Worm (Caenorhabditis elegans) whole organism, young adult: ENCODE measurements around the gene qdpr-1.
A peak's percentile ranks its signal among the peaks of the same experiment; 100 is the strongest.

Source experiments
- ama-1 ChIP-seq, 3 experiments: fragments of 150-350 bp in 1 of 3; sonication (generic microtip) in 2 of 3; optimal IDR thresholded peaks; 2 replicates each; lab custom pipeline; 2014 to 2018; ENCODE audit warnings: missing biosample characterization in 2 of 3, missing genetic modification characterization in 2 of 3, missing genetic modification reagents in 2 of 3
- efl-1 ChIP-seq: fragments of 150-350 bp; optimal IDR thresholded peaks from 2 replicates; lab custom pipeline; 2014; ENCODE audit warnings: missing biosample characterization, missing genetic modification reagents, missing genetic modification characterization
- ets-4 ChIP-seq: fragments of 200-800 bp; sonication (Bioruptor generic); optimal IDR thresholded peaks from 2 replicates; lab custom pipeline; 2018; ENCODE audit warnings: mild to moderate bottlenecking, missing genetic modification characterization, missing compliant biosample characterization
- hlh-12 ChIP-seq: sonication (generic microtip); optimal IDR thresholded peaks from 2 replicates; lab custom pipeline; 2016; ENCODE audit warnings: missing genetic modification characterization, missing compliant biosample characterization
- hsf-1 ChIP-seq: fragments of 200-800 bp; sonication (Bioruptor generic); IDR thresholded peaks from 2 replicates; pipeline ENCODE4 v1.3.6; 2022; ENCODE audit warnings: missing genetic modification reagents, missing genetic modification characterization, missing compliant biosample characterization
- mel-28 ChIP-seq: sonication (generic microtip); optimal IDR thresholded peaks from 2 replicates; lab custom pipeline; 2016; ENCODE audit warnings: borderline replicate concordance, mild to moderate bottlenecking, missing genetic modification characterization, missing compliant biosample characterization
- nfya-1 ChIP-seq: sonication (generic microtip); optimal IDR thresholded peaks from 2 replicates; lab custom pipeline; 2017; ENCODE audit warnings: antibody characterized with exemption, missing compliant biosample characterization, missing genetic modification characterization, borderline replicate concordance; ENCODE audit not compliant: insufficient read depth
- nhr-90 ChIP-seq: sonication (generic microtip); optimal IDR thresholded peaks from 2 replicates; lab custom pipeline; 2016; ENCODE audit warnings: missing genotype, mild to moderate bottlenecking, missing genetic modification characterization, missing compliant biosample characterization
- pha-4 ChIP-seq: fragments of 150-350 bp; sonication (generic microtip); optimal IDR thresholded peaks from 2 replicates; lab custom pipeline; 2014; ENCODE audit warnings: missing biosample characterization, missing genetic modification reagents, missing genetic modification characterization
- snpc-3.4 ChIP-seq: sonication (generic microtip); optimal IDR thresholded peaks from 2 replicates; lab custom pipeline; 2017; ENCODE audit warnings: missing genetic modification characterization, mild to moderate bottlenecking, missing compliant biosample characterization, antibody characterized with exemption, moderate library complexity, missing genotype, missing genetic modification reagents
- somi-1 ChIP-seq: fragments of 200-800 bp; sonication (Bioruptor generic); optimal IDR thresholded peaks from 2 replicates; lab custom pipeline; 2018; ENCODE audit warnings: mild to moderate bottlenecking, missing genetic modification characterization, missing compliant biosample characterization
- sptf-2 ChIP-seq: fragments of 200-800 bp; sonication (Bioruptor generic); optimal IDR thresholded peaks from 2 replicates; lab custom pipeline; 2018; ENCODE audit warnings: mild to moderate bottlenecking, missing genetic modification characterization, missing compliant biosample characterization
- unc-62 ChIP-seq: fragments of 150-350 bp; optimal IDR thresholded peaks from 2 replicates; lab custom pipeline; 2014; ENCODE audit warnings: missing biosample characterization, missing genetic modification reagents, missing genetic modification characterization
- ztf-3 ChIP-seq: fragments of 200-800 bp; sonication (Bioruptor generic); optimal IDR thresholded peaks from 2 replicates; lab custom pipeline; 2018; ENCODE audit warnings: mild to moderate bottlenecking, missing genetic modification characterization, missing compliant biosample characterization

ce11 chrIII:13439415-13439814 lies 45.7 kb downstream of the qdpr-1 start, which contains the start of gene ciao-2B:
- TF ChIP-seq mel-28 (tag; lab: Kevin White, UChicago) (no peak), hsf-1 (GFP tag; lab: Robert Waterston, UW) (0 out of 2 replicates have a peak, but pooled peaks have one; percentile 11), hlh-12 (tag; lab: Kevin White, UChicago) (no peak), snpc-3.4 (tag; lab: Kevin White, UChicago) (no peak), ama-1 (optimal IDR thresholded peaks at IDR 0.05; lab: Kevin White, UChicago) (no peak), ama-1 (GFP tag; optimal IDR thresholded peaks at IDR 0.05; lab: Kevin White, UChicago) (no peak), unc-62 (no peak), nfya-1 (tag; lab: Kevin White, UChicago) (no peak), ets-4 (no peak), nhr-90 (tag; lab: Kevin White, UChicago) (no peak), ztf-3 (no peak), pha-4 (tag; lab: Kevin White, UChicago) (no peak), somi-1 (GFP tag; lab: Kevin White, UChicago) (no peak), efl-1 (GFP tag; lab: Kevin White, UChicago) (no peak), sptf-2 (GFP tag; lab: Kevin White, UChicago) (no peak)
